Worm (Caenorhabditis elegans): ENCODE measurements around the gene Y49A3A.3.

Gene Y49A3A.3

ce11 chrV:14378986-14379385 lies 24.8 kb downstream of the Y49A3A.3 start, which contains the start of gene npr-43:
Gene npr-43, minus strand, starts transcription at chrV:14379086.
- TF ChIP-seq cebp-1 (GFP tag; IDR thresholded peaks at IDR 0.05): no peak
- no peak for TF ChIP-seq cebp-1 (tag; optimal IDR thresholded peaks at IDR 0.05)
- no peak for TF ChIP-seq tbx-9 (tag; optimal IDR thresholded peaks at IDR 0.05; ENCODE audit: borderline replicate concordance)
- TF ChIP-seq dpff-1 (tag; optimal IDR thresholded peaks at IDR 0.05): no peak
- no peak for TF ChIP-seq zim-3 (tag; optimal IDR thresholded peaks at IDR 0.05)
- TF ChIP-seq rcor-1 (GFP tag; IDR thresholded peaks at IDR 0.05): no peak
- no peak for TF ChIP-seq ztf-25 (GFP tag; IDR thresholded peaks at IDR 0.05)

ce11 chrV:14380242-14380641 lies 26.0 kb downstream of the Y49A3A.3 start:
- TF ChIP-seq egl-18 (GFP tag; IDR thresholded peaks at IDR 0.05) (no peak), ztf-3 (GFP tag; optimal IDR thresholded peaks at IDR 0.05) (no peak), madf-6 (GFP tag; IDR thresholded peaks at IDR 0.05) (no peak), F22D6.2 (tag; optimal IDR thresholded peaks at IDR 0.05) (no peak), hmg-1.2 (GFP tag; IDR thresholded peaks at IDR 0.05) (no peak), B0261.1 (tag; optimal IDR thresholded peaks at IDR 0.05) (no peak), dox-1 (GFP tag; IDR thresholded peaks at IDR 0.05) (no peak), hlh-12 (tag; optimal IDR thresholded peaks at IDR 0.05) (no peak), nhr-90 (tag; optimal IDR thresholded peaks at IDR 0.05) (no peak), nhr-27 (tag; optimal IDR thresholded peaks at IDR 0.05) (no peak), chd-7 (tag; optimal IDR thresholded peaks at IDR 0.05) (no peak), ZK185.1 (tag; optimal IDR thresholded peaks at IDR 0.05; ENCODE audit: poor library complexity, severe bottlenecking) (no peak), egrh-3 (GFP tag; IDR thresholded peaks at IDR 0.05) (no peak), hlh-26 (GFP tag; conservative IDR thresholded peaks at IDR 0.05) (no peak), F33H1.4 (GFP tag; IDR thresholded peaks at IDR 0.05) (no peak)

DNA sequence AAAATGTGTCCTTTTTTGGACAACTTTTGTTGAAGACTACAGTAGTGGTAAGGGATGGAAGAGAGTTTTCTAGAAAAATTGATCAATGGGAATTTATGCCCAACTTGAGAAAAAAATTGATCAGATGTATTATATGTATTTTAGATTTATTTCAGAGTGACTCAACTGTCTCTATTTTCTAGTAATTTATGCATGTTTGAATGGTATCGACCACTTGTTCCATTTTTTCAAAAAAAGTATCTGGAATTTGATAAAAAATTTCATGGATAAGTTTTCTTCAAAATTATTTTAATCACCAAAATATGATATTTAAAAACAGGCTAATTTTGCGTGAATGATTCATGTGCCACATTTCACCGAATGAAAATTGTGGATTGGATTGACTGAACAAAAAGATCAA lies 37.6 kb downstream of the Y49A3A.3 start, which contains the start of gene C15H11.10:
Gene C15H11.10 (plus strand): TSS at position 301 of the 400 bp plus-strand sequence.
- TF ChIP-seq Y53F4B.3 (GFP tag; IDR thresholded peaks at IDR 0.05) (no peak), T07F8.4 (tag; optimal IDR thresholded peaks at IDR 0.05) (no peak), tbx-9 (tag; optimal IDR thresholded peaks at IDR 0.05; ENCODE audit: borderline replicate concordance) (no peak), nhr-80 (tag; optimal IDR thresholded peaks at IDR 0.05) (no peak), ceh-91 (GFP tag; IDR thresholded peaks at IDR 0.05) (no peak), ztf-25 (GFP tag; IDR thresholded peaks at IDR 0.05) (no peak), hmg-20 (GFP tag; IDR thresholded peaks at IDR 0.05) (no peak), gei-17 (GFP tag; optimal IDR thresholded peaks at IDR 0.05) (no peak), cebp-2 (GFP tag; IDR thresholded peaks at IDR 0.05) (no peak), cebp-1 (GFP tag; IDR thresholded peaks at IDR 0.05) (no peak), cebp-1 (tag; optimal IDR thresholded peaks at IDR 0.05) (no peak), dox-1 (GFP tag; IDR thresholded peaks at IDR 0.05) (no peak), B0035.1 (tag; optimal IDR thresholded peaks at IDR 0.05) (no peak), snpc-3.4 (tag; optimal IDR thresholded peaks at IDR 0.05) (no peak), T26A5.8 (tag; optimal IDR thresholded peaks at IDR 0.05) (no peak), fkh-3 (tag; optimal IDR thresholded peaks at IDR 0.05) (no peak)

DNA sequence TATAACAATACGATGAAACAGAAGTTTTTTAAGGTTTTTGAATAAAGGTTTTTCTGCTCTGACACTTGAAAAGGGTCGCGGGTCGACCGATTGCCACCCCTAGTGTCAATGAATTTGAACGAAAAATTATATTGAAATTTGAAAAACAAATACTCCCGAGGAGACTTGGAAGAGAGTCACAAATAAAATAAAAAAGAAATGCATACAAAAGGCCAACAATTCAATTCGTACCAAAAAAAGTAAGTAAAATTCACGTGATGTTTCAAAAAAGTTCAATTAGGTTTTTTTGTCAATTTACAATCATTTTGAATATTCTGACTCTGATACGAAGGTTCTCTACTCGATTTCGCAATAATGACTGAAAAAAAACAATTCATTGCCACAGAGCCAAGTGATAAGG lies 39.3 kb downstream of the Y49A3A.3 start, which contains the start of gene C15H11.1:
Gene C15H11.1 (plus strand): TSS at position 301 of the 400 bp plus-strand sequence.
- TF ChIP-seq ceh-40 (GFP tag; IDR thresholded peaks at IDR 0.05) (no peak), F10E7.11 (tag; optimal IDR thresholded peaks at IDR 0.05) (no peak), dpl-1 (GFP tag; optimal IDR thresholded peaks at IDR 0.05) (no peak), hmg-20 (GFP tag; IDR thresholded peaks at IDR 0.05) (no peak)

Data from whole organism, young adult.